Worm (Caenorhabditis elegans): Measurements from ENCODE around the gene F49F1.12.

- no peak for TF ChIP-seq tra-4 (tag; optimal IDR thresholded peaks at IDR 0.05)
- TF ChIP-seq flt-1 (GFP tag; IDR thresholded peaks at IDR 0.05): no peak
- no peak for TF ChIP-seq ama-1 (optimal IDR thresholded peaks at IDR 0.05)
- TF ChIP-seq F13C5.2 (tag; optimal IDR thresholded peaks at IDR 0.05): no peak
- TF ChIP-seq ceh-13 (GFP tag; optimal IDR thresholded peaks at IDR 0.05): no peak
Observed at ce11 chrIV:4093087-4093486, 49.8 kb downstream of the F49F1.12 start.
